Worm (Caenorhabditis elegans): ENCODE data around the gene exc-14.

ce11 chrV:5036364-5036763, 9.6 kb downstream of the exc-14 start, which contains the start of gene K11D12.7:
- TF ChIP-seq lsy-2 (tag; optimal IDR thresholded peaks at IDR 0.05) = no peak
- TF ChIP-seq ceh-43 (GFP tag; optimal IDR thresholded peaks at IDR 0.05) = no peak
- no peak for TF ChIP-seq elt-1 (tag; optimal IDR thresholded peaks at IDR 0.05; ENCODE audit: borderline replicate concordance, insufficient read depth)
- no peak for TF ChIP-seq nhr-237 (tag; optimal IDR thresholded peaks at IDR 0.05)

Data from whole organism, mixed stage, embryonic.